Worm (Caenorhabditis elegans) whole organism, young adult: ENCODE results near the gene lgc-23.

Experiments
- C06A6.2 ChIP-seq: fragments of 200-800 bp; sonication (Bioruptor generic); conservative IDR thresholded peaks from 2 replicates; pipeline ENCODE4 v1.3.6; 2022; ENCODE audit warnings: missing genetic modification characterization, missing compliant biosample characterization
- him-1 ChIP-seq: sonication (generic microtip); optimal IDR thresholded peaks from 2 replicates; lab custom pipeline; 2016; ENCODE audit warnings: missing genotype, missing genetic modification reagents, missing genetic modification characterization, missing compliant biosample characterization
- let-526 ChIP-seq: fragments of 200-800 bp; sonication (Bioruptor generic); IDR thresholded peaks from 2 replicates; pipeline ENCODE4 v1.3.6; 2022; ENCODE audit warnings: missing genetic modification reagents, missing genetic modification characterization, missing compliant biosample characterization
- nfya-2 ChIP-seq: fragments of 200-800 bp; sonication (Bioruptor generic); IDR thresholded peaks from 2 replicates; pipeline ENCODE4 v1.3.6; 2022; ENCODE audit warnings: missing genetic modification reagents, missing genetic modification characterization, missing compliant biosample characterization
- nhr-90 ChIP-seq: sonication (generic microtip); optimal IDR thresholded peaks from 2 replicates; lab custom pipeline; 2016; ENCODE audit warnings: missing genotype, mild to moderate bottlenecking, missing genetic modification characterization, missing compliant biosample characterization
- snpc-4 ChIP-seq, 5 experiments: fragments of 150-350 bp in 1 of 5; sonication (generic microtip) in 4 of 5; optimal IDR thresholded peaks; 2 replicates each; lab custom pipeline; 2014 to 2018; ENCODE audit warnings: missing genetic modification characterization in 5 of 5, missing biosample characterization in 3 of 5, antibody characterized with exemption in 2 of 5, mild to moderate bottlenecking in 2 of 5, missing compliant biosample characterization in 2 of 5, missing genotype in 2 of 5, moderate library complexity in 2 of 5, missing genetic modification reagents in 1 of 5
- zfh-2 ChIP-seq: fragments of 200-800 bp; sonication (Bioruptor generic); conservative IDR thresholded peaks from 2 replicates; pipeline ENCODE4 v1.3.6; 2022; ENCODE audit warnings: missing genetic modification reagents, missing genetic modification characterization, missing compliant biosample characterization
- ztf-26 ChIP-seq: sonication (generic microtip); optimal IDR thresholded peaks from 2 replicates; lab custom pipeline; 2017; ENCODE audit warnings: missing genetic modification characterization, missing compliant biosample characterization

ce11 chrX:12108517-12109216, 43.7 kb downstream of the lgc-23 start, which contains the start of the genes W03G11.2 and lgc-13:
- TF ChIP-seq nhr-90 (tag; lab: Kevin White, UChicago) (no peak), him-1 (tag; lab: Kevin White, UChicago) (no peak), zfh-2 (GFP tag; lab: Robert Waterston, UW) (no peak), let-526 (GFP tag; lab: Robert Waterston, UW) (no peak), snpc-4 (GFP tag; optimal IDR thresholded peaks at IDR 0.05; lab: Kevin White, UChicago) (no peak), snpc-4 (tag; optimal IDR thresholded peaks at IDR 0.05; lab: Kevin White, UChicago) (no peak), C06A6.2 (GFP tag; lab: Robert Waterston, UW) (no peak), ztf-26 (tag; lab: Kevin White, UChicago) (no peak), nfya-2 (GFP tag; lab: Robert Waterston, UW) (no peak)
